Fruit fly (Drosophila melanogaster) whole organism, embryonic: ENCODE data around the gene ImpE3.

Source experiments
- Abd-B ChIP-seq: fragments of 200-800 bp; sonication (Bioruptor generic); optimal IDR thresholded peaks from 2 replicates; lab custom pipeline; 2018; ENCODE audit warnings: missing biosample characterization, mild to moderate bottlenecking, missing genetic modification characterization, moderate library complexity
- Ada2b ChIP-seq: fragments of 200-800 bp; sonication (Bioruptor generic); IDR thresholded peaks from 2 replicates; pipeline ENCODE4 v1.3.6; 2022; ENCODE audit warnings: missing biosample characterization, missing genetic modification characterization
- Bgb ChIP-seq: fragments of 200-800 bp; sonication (Bioruptor generic); IDR thresholded peaks from 2 replicates; pipeline ENCODE4 v1.3.6; 2022; ENCODE audit warnings: missing biosample characterization, missing genetic modification characterization; ENCODE audit not compliant: partially characterized antibody
- BtbVII ChIP-seq: fragments of 200-800 bp; sonication (Bioruptor generic); optimal IDR thresholded peaks from 3 replicates; lab custom pipeline; 2017; ENCODE audit warnings: missing biosample characterization, mild to moderate bottlenecking, missing genetic modification characterization
- CG10321 ChIP-seq: fragments of 200-800 bp; sonication (Bioruptor generic); IDR thresholded peaks from 2 replicates; pipeline ENCODE4 v1.3.6; 2022; ENCODE audit warnings: missing biosample characterization, missing genetic modification characterization
- CG10543 ChIP-seq: fragments of 200-800 bp; sonication (Bioruptor generic); optimal IDR thresholded peaks from 3 replicates; lab custom pipeline; 2017; ENCODE audit warnings: missing biosample characterization, mild to moderate bottlenecking, missing genetic modification characterization, moderate library complexity
- CG14667 ChIP-seq: fragments of 200-800 bp; sonication (Bioruptor generic); IDR thresholded peaks from 2 replicates; pipeline ENCODE4 v1.3.6; 2022; ENCODE audit warnings: missing biosample characterization, missing genetic modification characterization
- CG14860 ChIP-seq: fragments of 200-800 bp; sonication (Bioruptor generic); IDR thresholded peaks from 3 replicates; pipeline ENCODE4 v1.3.6; 2022; ENCODE audit warnings: missing biosample characterization, missing genetic modification characterization; ENCODE audit not compliant: partially characterized antibody
- CG17328 ChIP-seq: fragments of 200-800 bp; sonication (Bioruptor generic); IDR thresholded peaks from 2 replicates; pipeline ENCODE4 v1.3.6; 2022; ENCODE audit warnings: missing biosample characterization, missing genetic modification characterization
- CG17385 ChIP-seq: fragments of 200-800 bp; sonication (Bioruptor generic); optimal IDR thresholded peaks from 3 replicates; lab custom pipeline; 2018; ENCODE audit warnings: missing biosample characterization, mild to moderate bottlenecking, missing genetic modification characterization
- CG17829 ChIP-seq: fragments of 200-800 bp; optimal IDR thresholded peaks from 2 replicates; lab custom pipeline; 2019; ENCODE audit warnings: missing biosample characterization, mild to moderate bottlenecking, missing genetic modification characterization, moderate library complexity
- CG2116 ChIP-seq: fragments of 200-800 bp; sonication (Bioruptor generic); optimal IDR thresholded peaks from 3 replicates; lab custom pipeline; 2018; ENCODE audit warnings: missing biosample characterization, mild to moderate bottlenecking, missing genetic modification characterization
- CG3163 ChIP-seq: fragments of 200-800 bp; sonication (Bioruptor generic); optimal IDR thresholded peaks from 3 replicates; lab custom pipeline; 2016; ENCODE audit warnings: missing biosample characterization, missing genetic modification characterization
- CG4617 ChIP-seq: fragments of 200-800 bp; sonication (Bioruptor generic); optimal IDR thresholded peaks from 3 replicates; lab custom pipeline; 2016; ENCODE audit warnings: missing biosample characterization, missing genetic modification characterization, borderline replicate concordance
- CG6689 ChIP-seq: fragments of 200-800 bp; sonication (Bioruptor generic); IDR thresholded peaks from 2 replicates; pipeline ENCODE4 v1.3.6; 2022; ENCODE audit warnings: missing biosample characterization, missing genetic modification characterization
- CG7745 ChIP-seq: fragments of 200-800 bp; sonication (Bioruptor generic); optimal IDR thresholded peaks from 2 replicates; lab custom pipeline; 2018; ENCODE audit warnings: missing biosample characterization, mild to moderate bottlenecking, missing genetic modification characterization, moderate library complexity
- CG7928 ChIP-seq: fragments of 200-800 bp; sonication (Bioruptor generic); optimal IDR thresholded peaks from 2 replicates; lab custom pipeline; 2017; ENCODE audit warnings: missing biosample characterization, mild to moderate bottlenecking, missing genetic modification characterization
- CG8359 ChIP-seq: fragments of 200-800 bp; sonication (Bioruptor generic); optimal IDR thresholded peaks from 2 replicates; lab custom pipeline; 2017; ENCODE audit warnings: missing biosample characterization, mild to moderate bottlenecking, missing genetic modification characterization, borderline replicate concordance
- CG8765 ChIP-seq: fragments of 200-800 bp; sonication (Bioruptor generic); IDR thresholded peaks from 2 replicates; pipeline ENCODE4 v1.3.6; 2022; ENCODE audit warnings: missing biosample characterization, missing genetic modification characterization
- CHES-1-like ChIP-seq: fragments of 200-800 bp; sonication (Bioruptor generic); optimal IDR thresholded peaks from 2 replicates; lab custom pipeline; 2016; ENCODE audit warnings: missing biosample characterization, missing genetic modification characterization
- Camta ChIP-seq: fragments of 200-800 bp; sonication (Bioruptor generic); optimal IDR thresholded peaks from 2 replicates; lab custom pipeline; 2016; ENCODE audit warnings: missing biosample characterization, missing genetic modification characterization
- D ChIP-seq, 2 experiments: fragments of 200-800 bp in 1 of 2; fragments of >200 bp in 1 of 2; sonication (Bioruptor generic) in 1 of 2; optimal IDR thresholded peaks; 2 replicates in 1 of 2; 3 replicates in 1 of 2; lab custom pipeline; 2017; ENCODE audit warnings: mild to moderate bottlenecking in 1 of 2, missing biosample characterization in 1 of 2, missing genetic modification characterization in 1 of 2, missing genetic modification reagents in 1 of 2
- Elba2 ChIP-seq: fragments of 200-800 bp; sonication (Bioruptor generic); optimal IDR thresholded peaks from 3 replicates; lab custom pipeline; 2016; ENCODE audit warnings: missing biosample characterization, missing genetic modification characterization
- Mad ChIP-seq: fragments of 200-800 bp; sonication (Bioruptor generic); optimal IDR thresholded peaks from 2 replicates; lab custom pipeline; 2016; ENCODE audit warnings: missing biosample characterization, missing genetic modification characterization
- Mes4 ChIP-seq: fragments of 200-800 bp; sonication (Bioruptor generic); optimal IDR thresholded peaks from 2 replicates; lab custom pipeline; 2016; ENCODE audit warnings: missing biosample characterization, missing genetic modification characterization
- Ravus ChIP-seq: fragments of 200-800 bp; sonication (Bioruptor generic); IDR thresholded peaks from 2 replicates; pipeline ENCODE4 v1.3.6; 2022; ENCODE audit warnings: missing biosample characterization, missing genetic modification characterization
- Scr ChIP-seq: fragments of 200-800 bp; sonication (Bioruptor generic); IDR thresholded peaks from 2 replicates; pipeline ENCODE4 v1.3.6; 2022; ENCODE audit warnings: missing biosample characterization, missing genetic modification characterization; ENCODE audit not compliant: partially characterized antibody
- Side ChIP-seq: fragments of 200-800 bp; sonication (Bioruptor generic); optimal IDR thresholded peaks from 2 replicates; lab custom pipeline; 2016; ENCODE audit warnings: missing biosample characterization, missing genetic modification characterization
- Ssrp ChIP-seq: fragments of 200-800 bp; sonication (Bioruptor generic); optimal IDR thresholded peaks from 2 replicates; lab custom pipeline; 2018; ENCODE audit warnings: missing biosample characterization, mild to moderate bottlenecking, missing genetic modification characterization, moderate library complexity
- Vsx1 ChIP-seq: fragments of 200-800 bp; sonication (Bioruptor generic); optimal IDR thresholded peaks from 2 replicates; lab custom pipeline; 2017; ENCODE audit warnings: missing biosample characterization, mild to moderate bottlenecking, missing genetic modification characterization, missing genetic modification reagents
- Xrp1 ChIP-seq: fragments of 200-800 bp; sonication (Bioruptor generic); IDR thresholded peaks from 2 replicates; pipeline ENCODE4 v1.3.6; 2022; ENCODE audit warnings: missing biosample characterization, missing genetic modification characterization
- cg ChIP-seq: fragments of 200-800 bp; sonication (Bioruptor generic); optimal IDR thresholded peaks from 3 replicates; lab custom pipeline; 2019; ENCODE audit warnings: missing biosample characterization, mild to moderate bottlenecking, missing genetic modification characterization, moderate library complexity
- corto ChIP-seq: fragments of 200-800 bp; sonication (Bioruptor generic); optimal IDR thresholded peaks from 2 replicates; lab custom pipeline; 2016; ENCODE audit warnings: missing biosample characterization, mild to moderate bottlenecking, missing genetic modification characterization, moderate library complexity
- crc ChIP-seq: fragments of 200-800 bp; sonication (Bioruptor generic); optimal IDR thresholded peaks from 2 replicates; lab custom pipeline; 2016; ENCODE audit warnings: missing biosample characterization, missing genetic modification characterization
- fd64A ChIP-seq: fragments of 200-800 bp; sonication (Bioruptor generic); optimal IDR thresholded peaks from 3 replicates; lab custom pipeline; 2018; ENCODE audit warnings: missing biosample characterization, mild to moderate bottlenecking, missing genetic modification characterization
- gfzf ChIP-seq: fragments of 200-800 bp; sonication (Bioruptor generic); optimal IDR thresholded peaks from 2 replicates; lab custom pipeline; 2016; ENCODE audit warnings: missing biosample characterization, mild to moderate bottlenecking, missing genetic modification characterization, moderate library complexity
- gsb ChIP-seq: fragments of 200-800 bp; sonication (Bioruptor generic); IDR thresholded peaks from 2 replicates; pipeline ENCODE4 v1.3.6; 2022; ENCODE audit warnings: missing biosample characterization, missing genetic modification characterization
- ind ChIP-seq: fragments of 200-800 bp; sonication (Bioruptor generic); optimal IDR thresholded peaks from 3 replicates; lab custom pipeline; 2016; ENCODE audit warnings: missing biosample characterization, missing genetic modification characterization
- lov ChIP-seq, 2 experiments: fragments of 200-800 bp in 1 of 2; fragments of >200 bp in 1 of 2; sonication (Bioruptor generic) in 1 of 2; IDR thresholded peaks in 1 of 2; optimal IDR thresholded peaks in 1 of 2; 2 replicates in 1 of 2; 3 replicates in 1 of 2; pipeline versions ENCODE4 v1.3.6 to Lab custom; 2017 to 2022; ENCODE audit warnings: missing biosample characterization in 1 of 2, missing genetic modification characterization in 1 of 2
- maf-S ChIP-seq: fragments of 200-800 bp; sonication (Bioruptor generic); optimal IDR thresholded peaks from 2 replicates; lab custom pipeline; 2016; ENCODE audit warnings: missing biosample characterization, missing genetic modification characterization
- pfk ChIP-seq: fragments of 200-800 bp; sonication (Bioruptor generic); optimal IDR thresholded peaks from 2 replicates; lab custom pipeline; 2018; ENCODE audit warnings: missing biosample characterization, mild to moderate bottlenecking, missing genetic modification characterization, moderate library complexity
- phol ChIP-seq: fragments of 200-800 bp; sonication (Bioruptor generic); optimal IDR thresholded peaks from 3 replicates; lab custom pipeline; 2018; ENCODE audit warnings: missing biosample characterization, mild to moderate bottlenecking, missing genetic modification characterization, moderate library complexity
- row ChIP-seq: fragments of 200-800 bp; sonication (Bioruptor generic); IDR thresholded peaks from 3 replicates; pipeline ENCODE4 v1.3.6; 2022; ENCODE audit warnings: missing biosample characterization, missing genetic modification characterization
- sens ChIP-seq: fragments of 200-800 bp; sonication (Bioruptor generic); peaks from one replicate; lab custom pipeline; 2016; ENCODE audit warnings: missing biosample characterization, missing genetic modification characterization
- sisA ChIP-seq: fragments of 200-800 bp; sonication (Bioruptor generic); IDR thresholded peaks from 2 replicates; pipeline ENCODE4 v1.3.6; 2022; ENCODE audit warnings: missing biosample characterization, missing genetic modification characterization
- toy ChIP-seq: fragments of 200-800 bp; sonication (Bioruptor generic); IDR thresholded peaks from 2 replicates; pipeline ENCODE4 v1.3.6; 2022; ENCODE audit warnings: missing biosample characterization, missing genetic modification characterization
- unpg ChIP-seq: fragments of 200-800 bp; sonication (Bioruptor generic); optimal IDR thresholded peaks from 3 replicates; lab custom pipeline; 2018; ENCODE audit warnings: missing biosample characterization, mild to moderate bottlenecking, missing genetic modification characterization, moderate library complexity
- wdn ChIP-seq: fragments of 200-800 bp; sonication (Bioruptor generic); IDR thresholded peaks from 2 replicates; pipeline ENCODE4 v1.3.6; 2022; ENCODE audit warnings: missing biosample characterization, missing genetic modification characterization
- wor ChIP-seq: fragments of 200-800 bp; sonication (Bioruptor generic); IDR thresholded peaks from 2 replicates; pipeline ENCODE4 v1.3.6; 2022; ENCODE audit warnings: missing biosample characterization, missing genetic modification characterization
- zen ChIP-seq: fragments of 200-800 bp; sonication (Bioruptor generic); optimal IDR thresholded peaks from 3 replicates; lab custom pipeline; 2018; ENCODE audit warnings: missing biosample characterization, mild to moderate bottlenecking, missing genetic modification characterization, moderate library complexity

ImpE3 gene

dm6 chr3R:8037896-8038295 is 8.6 kb upstream of the ImpE3 start (continued):
- TF ChIP-seq phol (tag; lab: Kevin White, UChicago) (peak; percentile 46), corto (GFP tag; lab: Kevin White, UChicago) (no peak), cg (GFP tag; lab: Kevin White, UChicago) (no peak), CG10543 (GFP tag; lab: Kevin White, UChicago) (no peak), CG3163 (GFP tag; lab: Kevin White, UChicago) (no peak), wdn (GFP tag; lab: Robert Waterston, UW) (no peak), row (GFP tag; lab: Robert Waterston, UW) (0 out of 3 replicates have a peak, but pooled peaks have one; percentile 11), Scr (GFP tag; lab: Robert Waterston, UW) (no peak), gsb (GFP tag; lab: Robert Waterston, UW) (no peak), CG6689 (GFP tag; lab: Robert Waterston, UW) (0 out of 2 replicates have a peak, but pooled peaks have one; percentile 22), CG10321 (no peak), wor (no peak), pfk (no peak), sisA (GFP tag; lab: Robert Waterston, UW) (peak; percentile 41), CG8765 (GFP tag; lab: Robert Waterston, UW) (no peak), Bgb (GFP tag; lab: Robert Waterston, UW) (no peak), gfzf (GFP tag; lab: Kevin White, UChicago) (no peak), maf-S (GFP tag; lab: Kevin White, UChicago) (no peak), CG8359 (GFP tag; lab: Kevin White, UChicago) (no peak), zen (tag; lab: Kevin White, UChicago) (peak; percentile 8), CG4617 (GFP tag; lab: Kevin White, UChicago) (no peak), CG17829 (tag; lab: Kevin White, UChicago) (peak; percentile 20), crc (GFP tag; lab: Kevin White, UChicago) (no peak), CG7928 (GFP tag; lab: Kevin White, UChicago) (no peak), BtbVII (GFP tag; lab: Kevin White, UChicago) (no peak), D (optimal IDR thresholded peaks at IDR 0.05; lab: Kevin White, UChicago) (no peak), D (GFP tag; optimal IDR thresholded peaks at IDR 0.05; lab: Kevin White, UChicago) (peak; percentile 2), Side (GFP tag; lab: Kevin White, UChicago) (no peak), sens (GFP tag; lab: Kevin White, UChicago) (peak; percentile 75), Mes4 (GFP tag; lab: Kevin White, UChicago) (no peak), fd64A (GFP tag; lab: Kevin White, UChicago) (no peak), toy (no peak), Ada2b (GFP tag; lab: Robert Waterston, UW) (no peak), Mad (GFP tag; lab: Kevin White, UChicago) (no peak), CG17328 (GFP tag; lab: Robert Waterston, UW) (peak; percentile 27; the same call in 1 of the 2 replicates), CHES-1-like (no peak), ind (GFP tag; lab: Kevin White, UChicago) (peak; percentile 6), CG17385 (GFP tag; lab: Kevin White, UChicago) (no peak), Elba2 (GFP tag; lab: Kevin White, UChicago) (no peak), Ravus (GFP tag; lab: Robert Waterston, UW) (no peak), CG2116 (GFP tag; lab: Kevin White, UChicago) (no peak), lov (optimal IDR thresholded peaks at IDR 0.05; lab: Kevin White, UChicago) (no peak), lov (GFP tag; IDR thresholded peaks at IDR 0.05; lab: Robert Waterston, UW) (no peak), CG7745 (tag; lab: Kevin White, UChicago) (no peak), CG14667 (GFP tag; lab: Robert Waterston, UW) (no peak), Ssrp (tag; lab: Kevin White, UChicago) (peak; percentile 10), unpg (GFP tag; lab: Kevin White, UChicago) (peak; percentile 9), Camta (no peak), Abd-B (no peak), Xrp1 (GFP tag; lab: Robert Waterston, UW) (peak; percentile 47; the same call in 1 of the 2 replicates), Vsx1 (no peak), CG14860 (GFP tag; lab: Robert Waterston, UW) (no peak)
